Worm (Caenorhabditis elegans): ENCODE results near the gene C16C10.9.

ce11 chrIII:4123900-4124299 is 33.3 kb downstream of the C16C10.9 start:
- TF ChIP-seq med-1 (GFP tag; optimal IDR thresholded peaks at IDR 0.05; ENCODE audit: insufficient read depth): no peak
- TF ChIP-seq flt-1 (GFP tag; IDR thresholded peaks at IDR 0.05): no peak
- no peak for TF ChIP-seq ref-1 (GFP tag; conservative IDR thresholded peaks at IDR 0.05)
- TF ChIP-seq cog-1 (tag; optimal IDR thresholded peaks at IDR 0.05): no peak
- no peak for TF ChIP-seq ztf-29 (GFP tag; IDR thresholded peaks at IDR 0.05)
- TF ChIP-seq klf-2 (GFP tag; conservative IDR thresholded peaks at IDR 0.05): no peak
